Fruit fly (Drosophila melanogaster) whole organism, embryonic: ENCODE measurements around the gene Mfe2.
A peak's percentile ranks its signal among the peaks of the same experiment; 100 is the strongest.

ENCODE experiments used
- Antp ChIP-seq: fragments of 200-800 bp; sonication (Bioruptor generic); optimal IDR thresholded peaks from 3 replicates; lab custom pipeline; 2016; ENCODE audit warnings: missing biosample characterization, missing genetic modification characterization
- BtbVII ChIP-seq: fragments of 200-800 bp; sonication (Bioruptor generic); optimal IDR thresholded peaks from 3 replicates; lab custom pipeline; 2017; ENCODE audit warnings: missing biosample characterization, mild to moderate bottlenecking, missing genetic modification characterization
- CG10543 ChIP-seq: fragments of 200-800 bp; sonication (Bioruptor generic); optimal IDR thresholded peaks from 3 replicates; lab custom pipeline; 2017; ENCODE audit warnings: missing biosample characterization, mild to moderate bottlenecking, missing genetic modification characterization, moderate library complexity
- CG10959 ChIP-seq: fragments of 200-800 bp; sonication (Bioruptor generic); IDR thresholded peaks from 2 replicates; pipeline ENCODE4 v1.3.6; 2022; ENCODE audit warnings: missing biosample characterization, missing genetic modification characterization
- CG15479 ChIP-seq: fragments of 200-800 bp; sonication (Bioruptor generic); optimal IDR thresholded peaks from 3 replicates; lab custom pipeline; 2019; ENCODE audit warnings: missing biosample characterization, mild to moderate bottlenecking, missing genetic modification characterization, moderate library complexity
- CG17361 ChIP-seq: fragments of 200-800 bp; sonication (Bioruptor generic); IDR thresholded peaks from 3 replicates; pipeline ENCODE4 v1.3.6; 2022; ENCODE audit warnings: missing biosample characterization, missing genetic modification characterization
- CG17612 ChIP-seq: fragments of 200-800 bp; sonication (Bioruptor generic); IDR thresholded peaks from 2 replicates; pipeline ENCODE4 v1.3.6; 2022; ENCODE audit warnings: missing biosample characterization, missing genetic modification characterization
- CG18764 ChIP-seq: fragments of 200-800 bp; sonication (Bioruptor generic); optimal IDR thresholded peaks from 3 replicates; lab custom pipeline; 2016; ENCODE audit warnings: missing biosample characterization, missing genetic modification characterization
- CG2120 ChIP-seq: fragments of 200-800 bp; sonication (Bioruptor generic); optimal IDR thresholded peaks from 3 replicates; lab custom pipeline; 2016; ENCODE audit warnings: missing biosample characterization, missing genetic modification characterization
- CG3407 ChIP-seq: fragments of 200-800 bp; sonication (Bioruptor generic); optimal IDR thresholded peaks from 2 replicates; lab custom pipeline; 2018; ENCODE audit warnings: missing biosample characterization, mild to moderate bottlenecking, missing genetic modification characterization
- CG4404 ChIP-seq: fragments of 200-800 bp; sonication (Bioruptor generic); IDR thresholded peaks from 2 replicates; pipeline ENCODE4 v1.3.6; 2022; ENCODE audit warnings: missing biosample characterization, missing genetic modification characterization
- CG6272 ChIP-seq: fragments of 200-800 bp; sonication (Bioruptor generic); IDR thresholded peaks from 2 replicates; pipeline ENCODE4 v1.3.6; 2022; ENCODE audit warnings: missing biosample characterization, missing genetic modification characterization
- CG7745 ChIP-seq: fragments of 200-800 bp; sonication (Bioruptor generic); optimal IDR thresholded peaks from 2 replicates; lab custom pipeline; 2018; ENCODE audit warnings: missing biosample characterization, mild to moderate bottlenecking, missing genetic modification characterization, moderate library complexity
- Elba2 ChIP-seq: fragments of 200-800 bp; sonication (Bioruptor generic); optimal IDR thresholded peaks from 3 replicates; lab custom pipeline; 2016; ENCODE audit warnings: missing biosample characterization, missing genetic modification characterization
- Hmx ChIP-seq: fragments of 200-800 bp; sonication (Bioruptor generic); optimal IDR thresholded peaks from 2 replicates; lab custom pipeline; 2016; ENCODE audit warnings: missing biosample characterization, missing genetic modification characterization
- Hr78 ChIP-seq, 2 experiments: fragments of 200-800 bp in 1 of 2; fragments of >200 bp in 1 of 2; sonication (Bioruptor generic) in 1 of 2; optimal IDR thresholded peaks; 2 replicates each; lab custom pipeline; 2017 to 2019; ENCODE audit warnings: missing biosample characterization in 2 of 2, missing genetic modification characterization in 2 of 2, mild to moderate bottlenecking in 1 of 2, moderate library complexity in 1 of 2
- Kr ChIP-seq: fragments of 200-800 bp; sonication (Bioruptor generic); optimal IDR thresholded peaks from 2 replicates; lab custom pipeline; 2017; ENCODE audit warnings: missing biosample characterization, mild to moderate bottlenecking, missing genetic modification characterization
- Lpt ChIP-seq: fragments of >200 bp; optimal IDR thresholded peaks from 2 replicates; lab custom pipeline; 2018; ENCODE audit warnings: missing biosample characterization, missing genetic modification characterization
- MBD-R2 ChIP-seq: fragments of 200-800 bp; sonication (Bioruptor generic); IDR thresholded peaks from 2 replicates; pipeline ENCODE4 v1.3.6; 2022; ENCODE audit warnings: missing biosample characterization, missing genetic modification characterization
- MTF-1 ChIP-seq: fragments of 200-800 bp; sonication (Bioruptor generic); optimal IDR thresholded peaks from 2 replicates; lab custom pipeline; 2018; ENCODE audit warnings: missing biosample characterization, mild to moderate bottlenecking, missing genetic modification characterization, borderline replicate concordance
- Neu2 ChIP-seq: fragments of 200-800 bp; sonication (Bioruptor generic); optimal IDR thresholded peaks from 3 replicates; lab custom pipeline; 2016; ENCODE audit warnings: missing biosample characterization, missing genetic modification characterization, borderline replicate concordance
- Nf-YC ChIP-seq: fragments of 200-800 bp; optimal IDR thresholded peaks from 3 replicates; lab custom pipeline; 2019; ENCODE audit warnings: missing biosample characterization, mild to moderate bottlenecking, missing genetic modification characterization, moderate library complexity
- Poxn ChIP-seq: fragments of 200-800 bp; sonication (Bioruptor generic); IDR thresholded peaks from 2 replicates; pipeline ENCODE4 v1.3.6; 2022; ENCODE audit warnings: missing biosample characterization, missing genetic modification characterization
- Scr ChIP-seq: fragments of 200-800 bp; sonication (Bioruptor generic); IDR thresholded peaks from 2 replicates; pipeline ENCODE4 v1.3.6; 2022; ENCODE audit warnings: missing biosample characterization, missing genetic modification characterization; ENCODE audit not compliant: partially characterized antibody
- Six4 ChIP-seq: fragments of 200-800 bp; sonication (Bioruptor generic); optimal IDR thresholded peaks from 2 replicates; lab custom pipeline; 2016; ENCODE audit warnings: missing biosample characterization, missing genetic modification characterization
- Spps ChIP-seq: fragments of 200-800 bp; sonication (Bioruptor generic); optimal IDR thresholded peaks from 2 replicates; lab custom pipeline; 2018; ENCODE audit warnings: missing biosample characterization, mild to moderate bottlenecking, missing genetic modification characterization
- Sry-β ChIP-seq: fragments of 200-800 bp; sonication (Bioruptor generic); optimal IDR thresholded peaks from 2 replicates; lab custom pipeline; 2018; ENCODE audit warnings: missing biosample characterization, mild to moderate bottlenecking, missing genetic modification characterization, moderate library complexity
- Ssrp ChIP-seq: fragments of 200-800 bp; sonication (Bioruptor generic); optimal IDR thresholded peaks from 2 replicates; lab custom pipeline; 2018; ENCODE audit warnings: missing biosample characterization, mild to moderate bottlenecking, missing genetic modification characterization, moderate library complexity
- bab2 ChIP-seq: fragments of 200-800 bp; sonication (Bioruptor generic); optimal IDR thresholded peaks from 2 replicates; lab custom pipeline; 2016; ENCODE audit warnings: missing biosample characterization, missing genetic modification characterization
- crol ChIP-seq: fragments of 200-800 bp; sonication (Bioruptor generic); IDR thresholded peaks from 2 replicates; pipeline ENCODE4 v1.3.6; 2022; ENCODE audit warnings: missing biosample characterization, missing genetic modification characterization
- dm ChIP-seq: fragments of 200-800 bp; sonication (Bioruptor generic); optimal IDR thresholded peaks from 3 replicates; lab custom pipeline; 2016; ENCODE audit warnings: missing biosample characterization, missing genetic modification characterization
- en ChIP-seq: fragments of 200-800 bp; sonication (Bioruptor generic); optimal IDR thresholded peaks from 2 replicates; lab custom pipeline; 2016; ENCODE audit warnings: missing biosample characterization, missing genetic modification characterization
- gce ChIP-seq: fragments of 200-800 bp; sonication (Bioruptor generic); IDR thresholded peaks from 3 replicates; pipeline ENCODE4 v1.3.6; 2022; ENCODE audit warnings: missing biosample characterization, missing genetic modification characterization
- gcm2 ChIP-seq: fragments of 200-800 bp; sonication (Bioruptor generic); optimal IDR thresholded peaks from 2 replicates; lab custom pipeline; 2016; ENCODE audit warnings: missing biosample characterization, missing genetic modification characterization
- kah ChIP-seq: fragments of 200-800 bp; sonication (Bioruptor generic); optimal IDR thresholded peaks from 2 replicates; lab custom pipeline; 2018; ENCODE audit warnings: missing biosample characterization, mild to moderate bottlenecking, missing genetic modification characterization
- lab ChIP-seq: fragments of 200-800 bp; sonication (Bioruptor generic); optimal IDR thresholded peaks from 3 replicates; lab custom pipeline; 2017; ENCODE audit warnings: missing biosample characterization, missing genetic modification characterization, mild to moderate bottlenecking, moderate library complexity, missing genetic modification reagents
- luna ChIP-seq: fragments of 200-800 bp; sonication (Bioruptor generic); optimal IDR thresholded peaks from 2 replicates; lab custom pipeline; 2016; ENCODE audit warnings: missing biosample characterization, missing genetic modification characterization
- mld ChIP-seq: fragments of 200-800 bp; sonication (Bioruptor generic); IDR thresholded peaks from 3 replicates; pipeline ENCODE4 v1.3.6; 2022; ENCODE audit warnings: missing biosample characterization, missing genetic modification characterization; ENCODE audit not compliant: partially characterized antibody
- nerfin-2 ChIP-seq: fragments of 200-800 bp; sonication (Bioruptor generic); IDR thresholded peaks from 2 replicates; pipeline ENCODE4 v1.3.6; 2022; ENCODE audit warnings: missing biosample characterization, missing genetic modification characterization; ENCODE audit not compliant: partially characterized antibody
- nom ChIP-seq: fragments of 200-800 bp; sonication (Bioruptor generic); optimal IDR thresholded peaks from 2 replicates; lab custom pipeline; 2017; ENCODE audit warnings: missing biosample characterization, missing genetic modification characterization, mild to moderate bottlenecking, moderate library complexity, missing genetic modification reagents
- oc ChIP-seq: fragments of 200-800 bp; sonication (Bioruptor generic); optimal IDR thresholded peaks from 2 replicates; lab custom pipeline; 2018; ENCODE audit warnings: missing biosample characterization, mild to moderate bottlenecking, missing genetic modification characterization, moderate library complexity
- onecut ChIP-seq: fragments of 200-800 bp; sonication (Bioruptor generic); IDR thresholded peaks from 2 replicates; pipeline ENCODE4 v1.3.6; 2022; ENCODE audit warnings: missing biosample characterization, missing genetic modification characterization
- repo ChIP-seq: fragments of 200-800 bp; sonication (Bioruptor generic); optimal IDR thresholded peaks from 2 replicates; lab custom pipeline; 2016; ENCODE audit warnings: missing biosample characterization, missing genetic modification characterization
- sna ChIP-seq: fragments of 200-800 bp; sonication (Bioruptor generic); IDR thresholded peaks from 2 replicates; pipeline ENCODE4 v1.3.6; 2022; ENCODE audit warnings: missing biosample characterization, missing genetic modification characterization; ENCODE audit not compliant: partially characterized antibody
- stwl ChIP-seq: fragments of 200-800 bp; sonication (Bioruptor generic); optimal IDR thresholded peaks from 3 replicates; lab custom pipeline; 2018; ENCODE audit warnings: missing biosample characterization, mild to moderate bottlenecking, missing genetic modification characterization, moderate library complexity
- tio ChIP-seq: fragments of 200-800 bp; sonication (Bioruptor generic); optimal IDR thresholded peaks from 2 replicates; lab custom pipeline; 2017; ENCODE audit warnings: missing biosample characterization, missing genetic modification characterization, inconsistent platforms
- tll ChIP-seq, 2 experiments: fragments of 200-800 bp in 1 of 2; fragments of >200 bp in 1 of 2; sonication (Bioruptor generic) in 1 of 2; optimal IDR thresholded peaks; 2 replicates each; lab custom pipeline; 2017 to 2019; ENCODE audit warnings: missing biosample characterization in 2 of 2, missing genetic modification characterization in 2 of 2, mild to moderate bottlenecking in 1 of 2, moderate library complexity in 1 of 2

Mfe2 gene

dm6 chrX:16286083-16286666 is 15.4 kb downstream of the Mfe2 start, which contains the start of gene UQCR-14 (continued):
- TF ChIP-seq stwl (tag; lab: Kevin White, UChicago) (peak; percentile 90), tio (GFP tag; lab: Kevin White, UChicago) (no peak), gcm2 (GFP tag; lab: Kevin White, UChicago) (no peak), CG6272 (GFP tag; lab: Robert Waterston, UW) (peak; percentile 44; the same call in 1 of the 2 replicates), Hmx (GFP tag; lab: Kevin White, UChicago) (no peak), CG10543 (GFP tag; lab: Kevin White, UChicago) (peak; percentile 3)

- TF ChIP-seq dm (GFP tag; lab: Kevin White, UChicago) (no peak), Poxn (GFP tag; lab: Robert Waterston, UW) (no peak), kah (GFP tag; lab: Kevin White, UChicago) (no peak), Scr (GFP tag; lab: Robert Waterston, UW) (peak; percentile 76), Nf-YC (tag; lab: Kevin White, UChicago) (peak; percentile 56), Spps (tag; lab: Kevin White, UChicago) (no peak), en (GFP tag; lab: Kevin White, UChicago) (no peak), tll (GFP tag; optimal IDR thresholded peaks at IDR 0.05; lab: Kevin White, UChicago) (peak in 1 of 2 experiments; percentile 11), BtbVII (GFP tag; lab: Kevin White, UChicago) (no peak), CG4404 (GFP tag; lab: Robert Waterston, UW) (no peak; the same call in 1 of the 2 replicates), oc (tag; lab: Kevin White, UChicago) (no peak), sna (GFP tag; lab: Robert Waterston, UW) (peak; percentile 56; the same call in 1 of the 2 replicates), mld (GFP tag; lab: Robert Waterston, UW) (no peak), Antp (GFP tag; lab: Kevin White, UChicago) (peak; percentile 24), Lpt (GFP tag; lab: Kevin White, UChicago) (no peak), MTF-1 (no peak), CG2120 (GFP tag; lab: Kevin White, UChicago) (peak; percentile 57), CG3407 (no peak), nom (GFP tag; lab: Kevin White, UChicago) (no peak), MBD-R2 (peak; percentile 73), CG7745 (tag; lab: Kevin White, UChicago) (no peak), luna (GFP tag; lab: Kevin White, UChicago) (no peak), onecut (GFP tag; lab: Robert Waterston, UW) (no peak), Hmx (GFP tag; lab: Kevin White, UChicago) (no peak), CG18764 (GFP tag; lab: Kevin White, UChicago) (no peak), crol (GFP tag; lab: Robert Waterston, UW) (no peak), CG17612 (GFP tag; lab: Robert Waterston, UW) (no peak), CG15479 (GFP tag; lab: Kevin White, UChicago) (no peak), Neu2 (GFP tag; lab: Kevin White, UChicago) (no peak), nerfin-2 (GFP tag; lab: Robert Waterston, UW) (no peak), Elba2 (GFP tag; lab: Kevin White, UChicago) (no peak), Kr (GFP tag; lab: Kevin White, UChicago) (no peak), CG10959 (GFP tag; lab: Robert Waterston, UW) (no peak), Hr78 (GFP tag; optimal IDR thresholded peaks at IDR 0.05; lab: Kevin White, UChicago) (no peak), Six4 (GFP tag; lab: Kevin White, UChicago) (no peak), lab (no peak), Ssrp (tag; lab: Kevin White, UChicago) (no peak), bab2 (GFP tag; lab: Kevin White, UChicago) (no peak), repo (GFP tag; lab: Kevin White, UChicago) (no peak), gce (GFP tag; lab: Robert Waterston, UW) (no peak), CG17361 (GFP tag; lab: Robert Waterston, UW) (peak; percentile 70; the same call in 2 of the 3 replicates), Sry-β (GFP tag; lab: Kevin White, UChicago) (no peak)
Observed at dm6 chrX:16288492-16288964, 17.8 kb downstream of the Mfe2 start, which contains the start of the genes CG32576 and caz. Gene CG32576 (minus strand): TSS chrX:16288533. Gene caz (plus strand): TSS chrX:16288810.
